Fruit fly (Drosophila melanogaster) whole organism, embryonic: ENCODE results near the gene CG13484.

Experiments
- Adf1 ChIP-seq: fragments of 200-800 bp; sonication (Bioruptor generic); IDR thresholded peaks from 2 replicates; pipeline ENCODE4 v1.3.6; 2022; ENCODE audit warnings: missing biosample characterization, missing genetic modification characterization
- Awh ChIP-seq: fragments of 200-800 bp; sonication (Bioruptor generic); IDR thresholded peaks from 2 replicates; pipeline ENCODE4, ENCODE4 v1.3.6; 2022; ENCODE audit warnings: missing biosample characterization, missing genetic modification characterization
- CG10462 ChIP-seq: fragments of 200-800 bp; sonication (Bioruptor generic); optimal IDR thresholded peaks from 2 replicates; lab custom pipeline; 2016; ENCODE audit warnings: missing biosample characterization, missing genetic modification characterization
- CG11247 ChIP-seq: fragments of 200-800 bp; sonication (Bioruptor generic); IDR thresholded peaks from 2 replicates; pipeline ENCODE4 v1.3.6; 2022; ENCODE audit warnings: missing biosample characterization, missing genetic modification characterization
- CG11398 ChIP-seq: fragments of 200-800 bp; sonication (Bioruptor generic); optimal IDR thresholded peaks from 2 replicates; lab custom pipeline; 2016; ENCODE audit warnings: missing biosample characterization, missing genetic modification characterization
- CG11696 ChIP-seq: fragments of 200-800 bp; sonication (Bioruptor generic); IDR thresholded peaks from 2 replicates; pipeline ENCODE4 v1.3.6; 2022; ENCODE audit warnings: missing biosample characterization, missing genetic modification characterization
- CG11723 ChIP-seq: fragments of 200-800 bp; sonication (Bioruptor generic); optimal IDR thresholded peaks from 2 replicates; lab custom pipeline; 2017; ENCODE audit warnings: missing biosample characterization, mild to moderate bottlenecking, missing genetic modification characterization
- CG13296 ChIP-seq: fragments of 200-800 bp; sonication (Bioruptor generic); optimal IDR thresholded peaks from 3 replicates; lab custom pipeline; 2018; ENCODE audit warnings: missing biosample characterization, mild to moderate bottlenecking, missing genetic modification characterization
- CG1529 ChIP-seq: fragments of 200-800 bp; sonication (Bioruptor generic); optimal IDR thresholded peaks from 3 replicates; lab custom pipeline; 2018; ENCODE audit warnings: missing biosample characterization, missing genetic modification characterization
- CG15514 ChIP-seq: fragments of 200-800 bp; sonication (Bioruptor generic); optimal IDR thresholded peaks from 3 replicates; lab custom pipeline; 2017; ENCODE audit warnings: missing biosample characterization, missing genetic modification characterization, mild to moderate bottlenecking, moderate library complexity, missing genetic modification reagents
- CG1647 ChIP-seq: fragments of 200-800 bp; sonication (Bioruptor generic); optimal IDR thresholded peaks from 3 replicates; lab custom pipeline; 2016; ENCODE audit warnings: missing biosample characterization, missing genetic modification characterization
- CG17912 ChIP-seq: fragments of 200-800 bp; sonication (Bioruptor generic); optimal IDR thresholded peaks from 2 replicates; lab custom pipeline; 2018; ENCODE audit warnings: missing biosample characterization, mild to moderate bottlenecking, missing genetic modification characterization
- CG2129 ChIP-seq: fragments of 200-800 bp; sonication (Bioruptor generic); IDR thresholded peaks from 2 replicates; pipeline ENCODE4 v1.3.6; 2022; ENCODE audit warnings: missing biosample characterization, missing genetic modification characterization; ENCODE audit not compliant: partially characterized antibody
- CG31441 ChIP-seq: fragments of 200-800 bp; sonication (Bioruptor generic); IDR thresholded peaks from 2 replicates; pipeline ENCODE4 v1.3.6; 2022; ENCODE audit warnings: missing biosample characterization, missing genetic modification characterization
- CG3847 ChIP-seq: fragments of 200-800 bp; sonication (Bioruptor generic); IDR thresholded peaks from 2 replicates; pipeline ENCODE4 v1.3.6; 2022; ENCODE audit warnings: missing biosample characterization, missing genetic modification characterization
- CG42726 ChIP-seq: fragments of 200-800 bp; sonication (Bioruptor generic); IDR thresholded peaks from 2 replicates; pipeline ENCODE4 v1.3.6; 2022; ENCODE audit warnings: missing biosample characterization, missing genetic modification characterization; ENCODE audit not compliant: partially characterized antibody
- CG5953 ChIP-seq: fragments of 200-800 bp; sonication (Bioruptor generic); IDR thresholded peaks from 2 replicates; pipeline ENCODE4 v1.3.6; 2022; ENCODE audit warnings: missing biosample characterization, missing genetic modification characterization
- CG6254 ChIP-seq: fragments of 200-800 bp; sonication (Bioruptor generic); optimal IDR thresholded peaks from 3 replicates; lab custom pipeline; 2017; ENCODE audit warnings: mild to moderate bottlenecking, missing biosample characterization, missing genetic modification reagents, missing genetic modification characterization
- CG7987 ChIP-seq: fragments of 200-800 bp; sonication (Bioruptor generic); optimal IDR thresholded peaks from 2 replicates; lab custom pipeline; 2018; ENCODE audit warnings: missing biosample characterization, mild to moderate bottlenecking, missing genetic modification characterization, moderate library complexity
- CG8089 ChIP-seq: fragments of 200-800 bp; sonication (Bioruptor generic); optimal IDR thresholded peaks from 3 replicates; lab custom pipeline; 2016; ENCODE audit warnings: missing biosample characterization, missing genetic modification characterization
- CkIIα-i1 ChIP-seq: fragments of 200-800 bp; sonication (Bioruptor generic); IDR thresholded peaks from 2 replicates; pipeline ENCODE4 v1.3.6; 2022; ENCODE audit warnings: missing biosample characterization, missing genetic modification characterization
- Dip2 ChIP-seq: fragments of 200-800 bp; sonication (Bioruptor generic); IDR thresholded peaks from 2 replicates; pipeline ENCODE4 v1.3.6; 2022; ENCODE audit warnings: missing biosample characterization, missing genetic modification characterization
- Doc2 ChIP-seq: fragments of 200-800 bp; sonication (Bioruptor generic); IDR thresholded peaks from 2 replicates; pipeline ENCODE4 v1.3.6; 2022; ENCODE audit warnings: missing biosample characterization, missing genetic modification characterization
- Elba2 ChIP-seq: fragments of 200-800 bp; sonication (Bioruptor generic); optimal IDR thresholded peaks from 3 replicates; lab custom pipeline; 2016; ENCODE audit warnings: missing biosample characterization, missing genetic modification characterization
- Hand ChIP-seq: fragments of 200-800 bp; sonication (Bioruptor generic); optimal IDR thresholded peaks from 2 replicates; lab custom pipeline; 2017; ENCODE audit warnings: mild to moderate bottlenecking, missing biosample characterization, missing genetic modification reagents, missing genetic modification characterization
- HmgZ ChIP-seq: fragments of 200-800 bp; sonication (Bioruptor generic); optimal IDR thresholded peaks from 2 replicates; lab custom pipeline; 2018; ENCODE audit warnings: missing biosample characterization, mild to moderate bottlenecking, missing genetic modification characterization
- Mrtf ChIP-seq: fragments of 200-800 bp; sonication (Bioruptor generic); IDR thresholded peaks from 3 replicates; pipeline ENCODE4 v1.3.6; 2022; ENCODE audit warnings: missing biosample characterization, missing genetic modification characterization
- Oaz ChIP-seq: fragments of 200-800 bp; sonication (Bioruptor generic); IDR thresholded peaks from 2 replicates; pipeline ENCODE4 v1.3.6; 2022; ENCODE audit warnings: missing biosample characterization, missing genetic modification characterization
- Ravus ChIP-seq: fragments of 200-800 bp; sonication (Bioruptor generic); IDR thresholded peaks from 2 replicates; pipeline ENCODE4 v1.3.6; 2022; ENCODE audit warnings: missing biosample characterization, missing genetic modification characterization
- Six4 ChIP-seq: fragments of 200-800 bp; sonication (Bioruptor generic); optimal IDR thresholded peaks from 2 replicates; lab custom pipeline; 2016; ENCODE audit warnings: missing biosample characterization, missing genetic modification characterization
- Usf ChIP-seq: fragments of 200-800 bp; sonication (Bioruptor generic); optimal IDR thresholded peaks from 2 replicates; lab custom pipeline; 2017; ENCODE audit warnings: missing genotype, missing biosample characterization, missing genetic modification characterization
- aop ChIP-seq: fragments of 200-800 bp; sonication (Bioruptor generic); IDR thresholded peaks from 2 replicates; pipeline ENCODE4 v1.3.6; 2022; ENCODE audit warnings: missing biosample characterization, missing genetic modification characterization
- ase ChIP-seq: fragments of 200-800 bp; sonication (Bioruptor generic); IDR thresholded peaks from 3 replicates; pipeline ENCODE4 v1.3.6; 2022; ENCODE audit warnings: missing biosample characterization, missing genetic modification characterization
- bbx ChIP-seq: fragments of 200-800 bp; sonication (Bioruptor generic); IDR thresholded peaks from 2 replicates; pipeline ENCODE4 v1.3.6; 2022; ENCODE audit warnings: missing biosample characterization, missing genetic modification characterization; ENCODE audit not compliant: partially characterized antibody
- cato ChIP-seq: fragments of 200-800 bp; sonication (Bioruptor generic); optimal IDR thresholded peaks from 2 replicates; lab custom pipeline; 2016; ENCODE audit warnings: missing biosample characterization, missing genetic modification characterization, borderline replicate concordance
- crol ChIP-seq: fragments of 200-800 bp; sonication (Bioruptor generic); IDR thresholded peaks from 2 replicates; pipeline ENCODE4 v1.3.6; 2022; ENCODE audit warnings: missing biosample characterization, missing genetic modification characterization
- ems ChIP-seq: fragments of 200-800 bp; sonication (Bioruptor generic); optimal IDR thresholded peaks from 3 replicates; lab custom pipeline; 2016; ENCODE audit warnings: missing biosample characterization, missing genetic modification characterization
- fd96Cb ChIP-seq: fragments of 200-800 bp; sonication (Bioruptor generic); optimal IDR thresholded peaks from 2 replicates; lab custom pipeline; 2018; ENCODE audit warnings: missing biosample characterization, mild to moderate bottlenecking, missing genetic modification characterization, moderate library complexity
- lab ChIP-seq: fragments of 200-800 bp; sonication (Bioruptor generic); optimal IDR thresholded peaks from 3 replicates; lab custom pipeline; 2017; ENCODE audit warnings: missing biosample characterization, missing genetic modification characterization, mild to moderate bottlenecking, moderate library complexity, missing genetic modification reagents
- lilli ChIP-seq: fragments of 200-800 bp; sonication (Bioruptor generic); optimal IDR thresholded peaks from 3 replicates; lab custom pipeline; 2016; ENCODE audit warnings: missing biosample characterization, missing genetic modification characterization
- lov ChIP-seq, 2 experiments: fragments of 200-800 bp in 1 of 2; fragments of >200 bp in 1 of 2; sonication (Bioruptor generic) in 1 of 2; IDR thresholded peaks in 1 of 2; optimal IDR thresholded peaks in 1 of 2; 2 replicates in 1 of 2; 3 replicates in 1 of 2; pipeline versions ENCODE4 v1.3.6 to Lab custom; 2017 to 2022; ENCODE audit warnings: missing biosample characterization in 1 of 2, missing genetic modification characterization in 1 of 2
- odd ChIP-seq: fragments of 200-800 bp; sonication (Bioruptor generic); optimal IDR thresholded peaks from 2 replicates; lab custom pipeline; 2017; ENCODE audit warnings: missing biosample characterization, mild to moderate bottlenecking, missing genetic modification characterization
- pfk ChIP-seq: fragments of 200-800 bp; sonication (Bioruptor generic); optimal IDR thresholded peaks from 2 replicates; lab custom pipeline; 2018; ENCODE audit warnings: missing biosample characterization, mild to moderate bottlenecking, missing genetic modification characterization, moderate library complexity
- rib ChIP-seq: fragments of 200-800 bp; sonication (Bioruptor generic); IDR thresholded peaks from 2 replicates; pipeline ENCODE4 v1.3.6; 2022; ENCODE audit warnings: missing biosample characterization, missing genetic modification characterization
- schlank ChIP-seq: fragments of 200-800 bp; sonication (Bioruptor generic); optimal IDR thresholded peaks from 2 replicates; lab custom pipeline; 2018; ENCODE audit warnings: missing biosample characterization, mild to moderate bottlenecking, missing genetic modification characterization
- sd ChIP-seq: fragments of 200-800 bp; sonication (Bioruptor generic); optimal IDR thresholded peaks from 3 replicates; lab custom pipeline; 2018; ENCODE audit warnings: missing biosample characterization, mild to moderate bottlenecking, missing genetic modification characterization, moderate library complexity
- sens ChIP-seq: fragments of 200-800 bp; sonication (Bioruptor generic); peaks from one replicate; lab custom pipeline; 2016; ENCODE audit warnings: missing biosample characterization, missing genetic modification characterization
- slbo ChIP-seq: fragments of 200-800 bp; sonication (Bioruptor generic); IDR thresholded peaks from 2 replicates; pipeline ENCODE4 v1.3.6; 2022; ENCODE audit warnings: missing biosample characterization, missing genetic modification characterization
- slp2 ChIP-seq: fragments of 200-800 bp; sonication (Bioruptor generic); optimal IDR thresholded peaks from 2 replicates; lab custom pipeline; 2016; ENCODE audit warnings: missing biosample characterization, missing genetic modification characterization
- tio ChIP-seq: fragments of 200-800 bp; sonication (Bioruptor generic); optimal IDR thresholded peaks from 2 replicates; lab custom pipeline; 2017; ENCODE audit warnings: missing biosample characterization, missing genetic modification characterization, inconsistent platforms
- ttk ChIP-seq: fragments of 200-800 bp; sonication (Bioruptor generic); IDR thresholded peaks from 2 replicates; pipeline ENCODE4 v2.1.2; 2022; ENCODE audit warnings: missing biosample characterization, missing genetic modification characterization

The CG13484 gene

dm6 chr3L:14004963-14005458, 47.9 kb downstream of the CG13484 start (continued):
- peak; percentile 35; the same call in 1 of the 2 replicates for TF ChIP-seq bbx (GFP tag; lab: Robert Waterston, UW)
- TF ChIP-seq odd = peak; percentile 90
- TF ChIP-seq sd (tag; lab: Kevin White, UChicago) = peak; percentile 87
- peak; percentile 97 for TF ChIP-seq fd96Cb (tag; lab: Kevin White, UChicago)
- peak; percentile 91 for TF ChIP-seq cato
- peak; percentile 86 for TF ChIP-seq CG10462 (GFP tag; lab: Kevin White, UChicago)
- no peak for TF ChIP-seq Elba2
- TF ChIP-seq CkIIα-i1 (GFP tag; lab: Robert Waterston, UW) = peak; percentile 83
- peak; percentile 91 for TF ChIP-seq CG8089 (GFP tag; lab: Kevin White, UChicago)
- peak; percentile 94 for TF ChIP-seq aop
- peak; percentile 98 for TF ChIP-seq slbo
- peak; percentile 90 for TF ChIP-seq ase (GFP tag; lab: Robert Waterston, UW)
- TF ChIP-seq CG11398 = peak; percentile 90
- TF ChIP-seq Doc2 = peak; percentile 87
- peak; percentile 76 for TF ChIP-seq Hand (GFP tag; lab: Kevin White, UChicago)
- no peak for TF ChIP-seq pfk (GFP tag; lab: Kevin White, UChicago)
- TF ChIP-seq Ravus (GFP tag; lab: Robert Waterston, UW) = peak; percentile 83
- TF ChIP-seq HmgZ = peak; percentile 95
- peak; percentile 97 for TF ChIP-seq ems (GFP tag; lab: Kevin White, UChicago)
- peak; percentile 93 for TF ChIP-seq CG3847
- TF ChIP-seq tio (GFP tag; lab: Kevin White, UChicago) = no peak
- peak; percentile 66 for TF ChIP-seq Usf (GFP tag; lab: Kevin White, UChicago)
- peak; percentile 92 for TF ChIP-seq ttk (GFP tag; lab: Robert Waterston, UW)
- peak; percentile 94 for TF ChIP-seq CG5953
- peak; percentile 93 for TF ChIP-seq CG31441 (GFP tag; lab: Robert Waterston, UW)
- no peak for TF ChIP-seq lov (optimal IDR thresholded peaks at IDR 0.05; lab: Kevin White, UChicago)
- TF ChIP-seq lov (GFP tag; IDR thresholded peaks at IDR 0.05; lab: Robert Waterston, UW) = peak; percentile 90
- TF ChIP-seq Mrtf (GFP tag; lab: Robert Waterston, UW) = peak; percentile 91
- peak; percentile 77 for TF ChIP-seq rib (GFP tag; lab: Robert Waterston, UW)
- peak; percentile 93 for TF ChIP-seq CG13296
- TF ChIP-seq CG2129 (GFP tag; lab: Robert Waterston, UW) = no peak
- peak; percentile 97 for TF ChIP-seq lab
- peak; percentile 96 for TF ChIP-seq slp2 (GFP tag; lab: Kevin White, UChicago)
- TF ChIP-seq Awh = peak; percentile 87
- peak; percentile 89 for TF ChIP-seq CG6254 (GFP tag; lab: Kevin White, UChicago)
- no peak; the same call in 1 of the 2 replicates for TF ChIP-seq Dip2 (GFP tag; lab: Robert Waterston, UW)
- TF ChIP-seq CG11696 = peak; percentile 85
- TF ChIP-seq crol (GFP tag; lab: Robert Waterston, UW) = peak; percentile 66
- TF ChIP-seq sens (GFP tag; lab: Kevin White, UChicago) = peak; percentile 99
- peak; percentile 96 for TF ChIP-seq CG1647 (GFP tag; lab: Kevin White, UChicago)
- TF ChIP-seq CG15514 = peak; percentile 91
- TF ChIP-seq Oaz (GFP tag; lab: Robert Waterston, UW) = peak; percentile 94
- TF ChIP-seq schlank = peak; percentile 91
- TF ChIP-seq CG42726 (GFP tag; lab: Robert Waterston, UW) = no peak
- TF ChIP-seq CG11723 (GFP tag; lab: Kevin White, UChicago) = peak; percentile 94
- peak; percentile 91 for TF ChIP-seq CG1529 (GFP tag; lab: Kevin White, UChicago)
- peak; percentile 97 for TF ChIP-seq lilli
- peak; percentile 83 for TF ChIP-seq CG17912
- peak; percentile 93 for TF ChIP-seq Six4 (GFP tag; lab: Kevin White, UChicago)
- peak; percentile 91 for TF ChIP-seq CG11247 (GFP tag; lab: Robert Waterston, UW)
- peak; percentile 87 for TF ChIP-seq CG7987 (GFP tag; lab: Kevin White, UChicago)
- TF ChIP-seq Adf1 = peak; percentile 75
